Worm (Caenorhabditis elegans) whole organism, midembryonic: ENCODE data around the gene C18A3.10.

ENCODE experiments used
- T22C8.4 ChIP-seq: fragments of 200-800 bp; sonication (Bioruptor generic); IDR thresholded peaks from 2 replicates; pipeline ENCODE4 v1.3.6; 2022; ENCODE audit warnings: missing genetic modification characterization, missing compliant biosample characterization
- cog-1 ChIP-seq: sonication (generic microtip); optimal IDR thresholded peaks from 2 replicates; lab custom pipeline; 2016; ENCODE audit warnings: missing genetic modification characterization, missing compliant biosample characterization
- flt-1 ChIP-seq: fragments of 200-800 bp; sonication (Bioruptor generic); IDR thresholded peaks from 2 replicates; pipeline ENCODE4 v1.3.6; 2022; ENCODE audit warnings: missing genetic modification characterization, missing compliant biosample characterization
- klf-2 ChIP-seq: fragments of 200-800 bp; sonication (Bioruptor generic); conservative IDR thresholded peaks from 2 replicates; pipeline ENCODE4 v1.3.6; 2022; ENCODE audit warnings: missing genetic modification reagents, missing genetic modification characterization, missing compliant biosample characterization
- med-1 ChIP-seq: sonication (generic microtip); optimal IDR thresholded peaks from 2 replicates; lab custom pipeline; 2017; ENCODE audit warnings: missing genetic modification characterization, mild to moderate bottlenecking, missing compliant biosample characterization, antibody characterized with exemption, missing genetic modification reagents; ENCODE audit not compliant: insufficient read depth
- ref-1 ChIP-seq: fragments of 200-800 bp; sonication (Bioruptor generic); conservative IDR thresholded peaks from 2 replicates; pipeline ENCODE4 v1.3.6; 2022; ENCODE audit warnings: missing genetic modification reagents, missing genetic modification characterization, missing compliant biosample characterization
- tab-1 ChIP-seq: fragments of 200-800 bp; sonication (Bioruptor generic); IDR thresholded peaks from 2 replicates; pipeline ENCODE4 v1.3.6; 2022; ENCODE audit warnings: missing genetic modification characterization, missing compliant biosample characterization
- ztf-23 ChIP-seq: fragments of 200-800 bp; sonication (Bioruptor generic); IDR thresholded peaks from 2 replicates; pipeline ENCODE4 v1.3.6; 2022; ENCODE audit warnings: missing genetic modification reagents, missing genetic modification characterization, missing compliant biosample characterization
- ztf-29 ChIP-seq: fragments of 200-800 bp; sonication (Bioruptor generic); IDR thresholded peaks from 2 replicates; pipeline ENCODE4 v1.3.6; 2022; ENCODE audit warnings: missing genetic modification reagents, missing genetic modification characterization, missing compliant biosample characterization

DNA sequence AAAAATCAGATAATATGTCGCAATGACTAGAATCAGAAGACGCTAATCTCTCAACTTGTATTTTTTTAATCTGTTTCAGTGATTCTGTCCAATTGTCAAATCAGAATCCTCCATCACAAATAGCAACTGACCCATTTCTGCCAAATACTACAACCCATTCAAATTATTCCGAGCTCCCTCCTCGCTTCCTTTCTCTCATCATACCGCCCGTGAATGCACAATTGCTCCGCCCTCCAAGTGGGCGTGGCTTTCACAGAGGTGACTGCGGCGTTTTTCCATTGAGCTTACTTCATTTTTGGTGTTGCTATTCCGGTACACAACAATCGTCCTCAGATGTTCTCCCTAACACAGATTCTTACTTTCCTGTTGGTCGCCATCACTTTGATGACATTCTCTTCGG is 34.9 kb downstream of the C18A3.10 start, which contains the start of gene flp-27:
- no peak for TF ChIP-seq flt-1 (GFP tag; lab: Robert Waterston, UW)
- no peak for TF ChIP-seq med-1 (GFP tag; lab: Kevin White, UChicago)
- no peak for TF ChIP-seq T22C8.4 (GFP tag; lab: Robert Waterston, UW)
- TF ChIP-seq ztf-23 (GFP tag; lab: Robert Waterston, UW): no peak
- no peak for TF ChIP-seq cog-1
- no peak for TF ChIP-seq ztf-29 (GFP tag; lab: Robert Waterston, UW)
- no peak for TF ChIP-seq klf-2 (GFP tag; lab: Robert Waterston, UW)
- no peak for TF ChIP-seq ref-1 (GFP tag; lab: Robert Waterston, UW)
- TF ChIP-seq tab-1: no peak
